Worm (Caenorhabditis elegans): ENCODE data around the gene fkh-2.

ce11 chrX:3705319-3705718, 36.8 kb downstream of the fkh-2 start:
- no peak for TF ChIP-seq ztf-4 (tag; optimal IDR thresholded peaks at IDR 0.05)
- no peak for TF ChIP-seq lin-13 (GFP tag; optimal IDR thresholded peaks at IDR 0.05)
